Fruit fly (Drosophila melanogaster) whole organism, adult: ENCODE measurements around the gene CG13630.

Experiments
- CG11617 ChIP-seq: fragments of 200-800 bp; sonication (Bioruptor generic); optimal IDR thresholded peaks from 2 replicates; lab custom pipeline; 2017; ENCODE audit warnings: mild to moderate bottlenecking, missing biosample characterization, missing genetic modification reagents, missing genetic modification characterization
- CG12768 ChIP-seq: fragments of 200-800 bp; sonication (Bioruptor generic); optimal IDR thresholded peaks from 2 replicates; lab custom pipeline; 2017; ENCODE audit warnings: missing biosample characterization, missing genetic modification characterization, mild to moderate bottlenecking, moderate library complexity, missing genetic modification reagents
- CG14711 ChIP-seq: fragments of 200-800 bp; sonication (Bioruptor generic); optimal IDR thresholded peaks from 2 replicates; lab custom pipeline; 2018; ENCODE audit warnings: missing biosample characterization, mild to moderate bottlenecking, missing genetic modification characterization, moderate library complexity
- CG1620 ChIP-seq: fragments of 200-800 bp; sonication (Bioruptor generic); optimal IDR thresholded peaks from 2 replicates; lab custom pipeline; 2016; ENCODE audit warnings: missing biosample characterization, missing genetic modification characterization
- CG33017 ChIP-seq: fragments of 200-800 bp; sonication (Bioruptor generic); optimal IDR thresholded peaks from 2 replicates; lab custom pipeline; 2018; ENCODE audit warnings: missing biosample characterization, mild to moderate bottlenecking, missing genetic modification characterization, moderate library complexity
- CG5204 ChIP-seq: fragments of 200-800 bp; sonication (Bioruptor generic); optimal IDR thresholded peaks from 2 replicates; lab custom pipeline; 2016; ENCODE audit warnings: missing biosample characterization, missing genetic modification characterization
- CG7045 ChIP-seq: fragments of 200-800 bp; sonication (Bioruptor generic); optimal IDR thresholded peaks from 2 replicates; lab custom pipeline; 2017; ENCODE audit warnings: missing biosample characterization, mild to moderate bottlenecking, missing genetic modification characterization
- CG7101 ChIP-seq: fragments of 200-800 bp; sonication (Bioruptor generic); optimal IDR thresholded peaks from 2 replicates; lab custom pipeline; 2018; ENCODE audit warnings: missing biosample characterization, mild to moderate bottlenecking, missing genetic modification characterization, moderate library complexity
- Clk ChIP-seq: fragments of 200-800 bp; sonication (Bioruptor generic); optimal IDR thresholded peaks from 2 replicates; lab custom pipeline; 2017; ENCODE audit warnings: missing biosample characterization, missing genetic modification characterization
- Crg-1 ChIP-seq: fragments of 200-800 bp; sonication (Bioruptor generic); optimal IDR thresholded peaks from 2 replicates; lab custom pipeline; 2016; ENCODE audit warnings: missing biosample characterization, missing genetic modification characterization
- Hr96 ChIP-seq: fragments of 200-800 bp; sonication (Bioruptor generic); optimal IDR thresholded peaks from 2 replicates; lab custom pipeline; 2016; ENCODE audit warnings: missing biosample characterization, missing genetic modification characterization
- Mnt ChIP-seq: fragments of 200-800 bp; sonication (Bioruptor generic); optimal IDR thresholded peaks from 2 replicates; lab custom pipeline; 2016; ENCODE audit warnings: missing biosample characterization, mild to moderate bottlenecking, missing genetic modification characterization
- bab1 ChIP-seq: fragments of 200-800 bp; sonication (Bioruptor generic); optimal IDR thresholded peaks from 3 replicates; lab custom pipeline; 2019; ENCODE audit warnings: missing biosample characterization, mild to moderate bottlenecking, missing genetic modification characterization, moderate library complexity
- cic ChIP-seq: fragments of 200-800 bp; sonication (Bioruptor generic); optimal IDR thresholded peaks from 2 replicates; lab custom pipeline; 2017; ENCODE audit warnings: missing biosample characterization, mild to moderate bottlenecking, missing genetic modification characterization, moderate library complexity
- cnc ChIP-seq, 2 experiments: fragments of >200 bp; optimal IDR thresholded peaks; 2 replicates each; lab custom pipeline; 2017
- kay ChIP-seq: fragments of 200-800 bp; sonication (Bioruptor generic); peaks from one replicate; lab custom pipeline; 2016; ENCODE audit warnings: missing biosample characterization, missing genetic modification characterization, borderline replicate concordance
- ovo ChIP-seq: fragments of 200-800 bp; sonication (Bioruptor generic); optimal IDR thresholded peaks from 2 replicates; lab custom pipeline; 2016; ENCODE audit warnings: missing biosample characterization, missing genetic modification characterization
- pad ChIP-seq: fragments of 200-800 bp; sonication (Bioruptor generic); optimal IDR thresholded peaks from 3 replicates; lab custom pipeline; 2017; ENCODE audit warnings: missing biosample characterization, missing genetic modification characterization, mild to moderate bottlenecking, moderate library complexity, missing genetic modification reagents
- tj ChIP-seq: fragments of 200-800 bp; sonication (Bioruptor generic); optimal IDR thresholded peaks from 3 replicates; lab custom pipeline; 2017; ENCODE audit warnings: missing biosample characterization, mild to moderate bottlenecking, missing genetic modification characterization, moderate library complexity
- toe ChIP-seq: fragments of 200-800 bp; sonication (Bioruptor generic); optimal IDR thresholded peaks from 2 replicates; lab custom pipeline; 2016; ENCODE audit warnings: missing biosample characterization, missing genetic modification characterization

The CG13630 gene

dm6 chr3R:24727038-24727437 lies 7.9 kb upstream of the CG13630 start:
- no peak for TF ChIP-seq Clk (GFP tag; lab: Kevin White, UChicago)
- no peak for TF ChIP-seq CG7045 (GFP tag; lab: Kevin White, UChicago)
- TF ChIP-seq Hr96 (GFP tag; lab: Kevin White, UChicago) = no peak
- no peak for TF ChIP-seq ovo (GFP tag; lab: Kevin White, UChicago)
- peak; percentile 8 for TF ChIP-seq cic (GFP tag; lab: Kevin White, UChicago)
- no peak for TF ChIP-seq bab1 (GFP tag; lab: Kevin White, UChicago)
- TF ChIP-seq CG5204 (GFP tag; lab: Kevin White, UChicago) = no peak
- TF ChIP-seq pad (GFP tag; lab: Kevin White, UChicago) = no peak

DNA sequence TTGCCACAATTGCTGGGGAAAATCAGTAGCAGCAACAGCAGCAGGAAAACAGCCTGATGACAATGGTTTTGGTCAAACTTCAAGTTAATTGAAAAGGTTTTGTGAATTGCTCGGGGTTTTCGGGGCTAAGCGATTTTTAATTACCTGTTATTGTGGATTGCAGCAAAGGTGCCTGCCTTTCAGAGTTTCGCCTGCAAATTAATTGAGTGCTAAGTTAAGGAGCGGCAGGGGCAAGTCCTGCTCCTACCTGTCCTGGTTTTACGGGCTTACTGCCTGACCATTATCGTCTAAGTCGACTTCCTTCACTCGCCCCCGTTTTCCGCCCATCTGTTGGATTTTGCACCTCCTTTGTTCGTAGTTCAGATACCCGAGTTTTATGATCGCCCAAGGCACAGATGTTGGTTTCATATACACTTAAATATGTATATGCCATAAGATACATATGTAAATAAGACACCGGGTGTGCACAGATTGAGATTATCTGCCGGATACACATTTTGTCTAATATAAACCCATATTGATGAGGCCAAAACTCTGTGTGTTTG lies 7.3 kb upstream of the CG13630 start:
- TF ChIP-seq Clk (GFP tag; lab: Kevin White, UChicago) (no peak), kay (GFP tag; lab: Kevin White, UChicago) (no peak), CG7045 (GFP tag; lab: Kevin White, UChicago) (no peak), CG7101 (no peak), CG33017 (tag; lab: Kevin White, UChicago) (no peak), bab1 (GFP tag; lab: Kevin White, UChicago) (no peak)

- TF ChIP-seq CG12768 (no peak), cic (GFP tag; lab: Kevin White, UChicago) (no peak), Crg-1 (GFP tag; lab: Kevin White, UChicago) (no peak), pad (GFP tag; lab: Kevin White, UChicago) (no peak), tj (no peak), CG5204 (GFP tag; lab: Kevin White, UChicago) (no peak), Mnt (GFP tag; lab: Kevin White, UChicago) (no peak)
Observed at dm6 chr3R:24720459-24721370, 1.6 kb upstream of the CG13630 start.

DNA sequence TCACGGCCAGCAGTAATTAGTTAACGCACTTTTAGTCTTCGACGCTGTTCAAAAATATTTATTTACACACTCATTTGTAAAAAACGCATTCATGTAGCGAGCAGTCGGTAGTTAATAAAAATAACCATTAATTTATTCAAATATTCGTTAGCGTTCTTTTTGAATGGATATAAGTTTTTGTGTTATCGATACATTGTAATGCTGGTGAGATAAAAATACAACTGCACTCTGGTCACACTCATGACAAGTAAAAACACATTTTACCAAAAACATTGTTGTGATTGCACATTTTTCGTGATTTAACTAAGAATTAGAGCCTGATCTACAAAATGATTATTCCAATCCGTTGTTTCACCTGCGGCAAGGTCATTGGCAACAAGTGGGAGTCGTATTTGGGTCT lies 1.9 kb downstream of the CG13630 start, which contains the start of gene Polr2L:
Gene Polr2L (plus strand): TSS at position 223 of the 400 bp plus-strand sequence.
- TF ChIP-seq toe (GFP tag; lab: Kevin White, UChicago) (no peak), cic (GFP tag; lab: Kevin White, UChicago) (no peak), CG7101 (no peak), tj (no peak), CG11617 (GFP tag; lab: Kevin White, UChicago) (no peak), ovo (GFP tag; lab: Kevin White, UChicago) (no peak)

DNA sequence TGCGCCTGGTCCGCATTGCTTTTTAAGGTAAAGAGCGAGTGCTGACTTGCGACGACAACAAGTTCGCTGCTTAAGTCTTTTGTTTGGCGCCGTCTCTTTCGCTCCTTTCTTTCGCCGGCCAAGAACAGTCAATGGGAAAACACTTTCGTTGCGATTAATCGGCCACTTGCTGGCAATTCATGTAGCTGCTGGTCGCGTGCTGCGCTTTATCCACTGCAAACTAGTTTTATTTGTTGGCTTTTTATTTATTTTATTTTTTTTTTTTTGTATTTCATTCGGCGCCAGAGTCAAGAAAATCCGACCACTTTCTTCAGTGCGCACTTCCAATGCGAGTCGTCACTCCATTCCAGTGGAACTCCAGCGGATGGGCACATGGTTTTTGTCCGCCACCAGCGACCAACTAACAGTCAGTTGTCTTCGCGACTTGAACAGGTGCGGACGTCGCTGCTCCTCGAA lies 6.8 kb downstream of the CG13630 start, which contains the start of the genes CG13627 and CG46316:
Gene CG13627 (plus strand): TSS at position 406 of the 456 bp plus-strand sequence.
Gene CG46316 (plus strand): TSS at position 406 of the 456 bp plus-strand sequence.
- no peak for TF ChIP-seq CG7101
- no peak for TF ChIP-seq CG11617 (GFP tag; lab: Kevin White, UChicago)
- TF ChIP-seq Hr96 (GFP tag; lab: Kevin White, UChicago) = no peak
- no peak for TF ChIP-seq cic (GFP tag; lab: Kevin White, UChicago)
- TF ChIP-seq Mnt (GFP tag; lab: Kevin White, UChicago) = no peak
- TF ChIP-seq CG7045 (GFP tag; lab: Kevin White, UChicago) = no peak
- no peak for TF ChIP-seq Clk (GFP tag; lab: Kevin White, UChicago)
- TF ChIP-seq CG12768 = no peak
- TF ChIP-seq kay (GFP tag; lab: Kevin White, UChicago) = no peak
- TF ChIP-seq ovo (GFP tag; lab: Kevin White, UChicago) = no peak

DNA sequence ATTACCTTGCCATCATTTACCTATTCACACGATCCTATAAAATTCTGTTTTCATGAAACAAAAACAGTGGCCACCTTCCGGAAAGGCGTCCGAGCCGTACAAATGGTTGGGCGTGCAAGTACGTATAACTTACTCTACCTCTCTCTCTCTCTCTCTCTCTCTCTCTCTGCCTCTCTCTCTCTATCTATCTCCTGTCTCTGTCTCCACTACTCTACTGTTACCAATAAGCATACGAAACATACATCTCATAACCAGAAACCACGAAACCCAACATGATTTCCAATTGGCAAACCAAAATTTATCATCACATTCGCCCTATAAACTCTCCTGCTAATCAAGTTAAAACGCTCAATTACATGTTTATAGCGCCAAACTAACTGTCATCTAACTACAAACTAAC lies 19.9 kb downstream of the CG13630 start:
- TF ChIP-seq CG12768 (no peak), bab1 (GFP tag; lab: Kevin White, UChicago) (no peak), toe (GFP tag; lab: Kevin White, UChicago) (no peak), Hr96 (GFP tag; lab: Kevin White, UChicago) (no peak), Clk (GFP tag; lab: Kevin White, UChicago) (no peak), pad (GFP tag; lab: Kevin White, UChicago) (no peak), kay (GFP tag; lab: Kevin White, UChicago) (no peak), CG33017 (tag; lab: Kevin White, UChicago) (no peak), ovo (GFP tag; lab: Kevin White, UChicago) (no peak), CG11617 (GFP tag; lab: Kevin White, UChicago) (no peak), cnc (optimal IDR thresholded peaks at IDR 0.05; lab: Kevin White, UChicago) (no peak), CG1620 (GFP tag; lab: Kevin White, UChicago) (no peak), Mnt (GFP tag; lab: Kevin White, UChicago) (no peak), CG14711 (tag; lab: Kevin White, UChicago) (no peak), CG7101 (no peak)
